Worm (Caenorhabditis elegans): ENCODE measurements around the gene T23F2.5.

The T23F2.5 gene

DNA sequence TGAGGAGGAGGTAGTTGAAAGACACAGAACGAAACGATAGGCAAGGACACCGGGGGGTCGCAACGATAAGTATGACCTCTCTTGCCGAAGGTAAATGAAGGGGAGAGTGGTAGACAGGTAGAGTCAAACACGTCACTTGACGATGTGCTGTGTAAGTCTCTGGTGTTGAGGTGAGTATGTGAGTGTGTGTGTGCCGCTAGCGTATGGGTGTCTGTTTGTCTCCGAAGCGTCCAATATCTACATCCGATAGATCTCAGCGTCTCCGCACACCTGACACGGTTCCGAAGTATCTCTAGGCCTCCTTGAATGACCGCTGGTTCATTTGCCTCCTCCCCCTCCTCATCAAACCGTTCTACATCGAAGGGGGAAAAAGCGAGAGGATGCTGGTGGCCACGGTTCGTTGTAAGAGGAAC is 41.8 kb downstream of the T23F2.5 start (continued):
- no peak for TF ChIP-seq ZK546.5 (tag; optimal IDR thresholded peaks at IDR 0.05)
- TF ChIP-seq nhr-11 (tag; optimal IDR thresholded peaks at IDR 0.05): no peak
- TF ChIP-seq C34F6.9 (tag; optimal IDR thresholded peaks at IDR 0.05): peak; percentile 62
- TF ChIP-seq sma-3 (GFP tag; optimal IDR thresholded peaks at IDR 0.05): peak; percentile 85
- no peak for TF ChIP-seq ztf-4 (tag; optimal IDR thresholded peaks at IDR 0.05)
- TF ChIP-seq crh-2 (tag; optimal IDR thresholded peaks at IDR 0.05): peak; percentile 80
- peak; percentile 10 for TF ChIP-seq Y55F3AM.14 (GFP tag; optimal IDR thresholded peaks at IDR 0.05)
- TF ChIP-seq nhr-6 (tag; optimal IDR thresholded peaks at IDR 0.05): peak; percentile 70
- no peak for TF ChIP-seq unc-62 (GFP tag; optimal IDR thresholded peaks at IDR 0.05)
- peak in 1 of 2 experiments; percentile 51 for TF ChIP-seq lsy-2 (tag; optimal IDR thresholded peaks at IDR 0.05)
- no peak for TF ChIP-seq elt-1 (tag; optimal IDR thresholded peaks at IDR 0.05)

DNA sequence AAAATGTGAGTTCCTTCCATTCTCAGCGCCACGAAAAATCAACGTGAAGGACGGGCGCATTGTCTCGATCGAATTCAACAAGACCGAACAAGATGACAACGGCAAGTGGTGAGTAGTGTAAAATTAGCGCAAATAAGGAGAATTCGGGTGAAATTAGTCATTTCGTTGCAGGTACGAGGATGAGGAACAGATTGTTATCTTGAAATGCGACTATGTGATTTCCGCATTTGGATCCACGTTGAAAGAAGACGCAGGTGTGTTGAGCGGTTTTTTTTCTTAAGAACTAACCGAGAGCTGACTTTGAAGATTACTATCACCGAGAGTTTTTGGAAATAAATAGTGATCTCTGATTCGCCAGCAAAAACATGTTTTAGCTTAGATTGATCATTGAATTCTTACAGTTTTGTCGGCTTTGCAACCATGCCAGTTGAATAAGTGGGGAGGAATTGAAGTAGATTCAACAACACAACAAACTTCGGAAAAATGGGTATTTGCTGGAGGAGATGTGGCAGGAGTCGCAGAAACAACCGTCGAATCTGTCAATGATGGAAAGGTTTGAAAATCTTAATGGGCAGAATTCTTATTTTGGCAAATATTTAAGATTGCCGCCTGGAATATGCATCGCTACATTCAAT is 46.7 kb downstream of the T23F2.5 start:
- peak; percentile 4 for TF ChIP-seq blmp-1 (tag; optimal IDR thresholded peaks at IDR 0.05; ENCODE audit: insufficient read depth)
- no peak for TF ChIP-seq ztf-1 (GFP tag; conservative IDR thresholded peaks at IDR 0.05)

DNA sequence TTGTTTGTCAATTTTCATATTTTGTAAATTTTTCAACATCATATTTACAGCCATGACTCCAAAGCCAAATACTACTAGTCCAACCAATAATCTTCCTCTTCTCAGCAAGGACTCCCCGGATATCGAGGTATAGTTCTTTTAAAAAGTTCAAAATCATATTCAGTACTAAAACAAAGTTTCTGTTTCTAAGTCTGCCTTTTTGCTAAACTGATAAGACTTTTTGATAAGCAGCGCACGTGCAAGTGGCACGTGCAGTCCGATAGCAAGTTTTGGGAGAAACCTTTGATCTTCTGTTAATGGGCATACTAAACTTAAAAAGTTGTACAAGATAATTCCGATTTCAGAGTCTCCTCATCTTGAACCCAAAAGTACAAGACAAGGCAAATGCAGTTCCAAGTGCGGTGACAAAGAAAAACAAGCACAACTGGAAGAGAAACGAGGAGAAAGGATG is 49.1 kb downstream of the T23F2.5 start, which contains the start of gene dpyd-1:
Gene dpyd-1 (plus strand): TSS at position 51 of the 451 bp plus-strand sequence.
- TF ChIP-seq sem-4 (tag; optimal IDR thresholded peaks at IDR 0.05) (no peak), crh-2 (tag; optimal IDR thresholded peaks at IDR 0.05) (peak; percentile 76), nhr-77 (tag; optimal IDR thresholded peaks at IDR 0.05) (no peak), nhr-10 (tag; optimal IDR thresholded peaks at IDR 0.05) (no peak), ztf-1 (GFP tag; conservative IDR thresholded peaks at IDR 0.05) (no peak), aly-2 (tag; optimal IDR thresholded peaks at IDR 0.05) (no peak), unc-39 (tag; optimal IDR thresholded peaks at IDR 0.05) (no peak), ztf-4 (tag; optimal IDR thresholded peaks at IDR 0.05) (no peak), nhr-6 (tag; optimal IDR thresholded peaks at IDR 0.05) (no peak), zag-1 (tag; optimal IDR thresholded peaks at IDR 0.05) (no peak), nhr-129 (tag; optimal IDR thresholded peaks at IDR 0.05) (peak; percentile 6), snpc-4 (tag; optimal IDR thresholded peaks at IDR 0.05) (no peak), nhr-23 (tag; optimal IDR thresholded peaks at IDR 0.05) (no peak), unc-62 (GFP tag; optimal IDR thresholded peaks at IDR 0.05) (no peak), F13H6.1 (tag; optimal IDR thresholded peaks at IDR 0.05) (no peak), alr-1 (tag; optimal IDR thresholded peaks at IDR 0.05) (no peak), C34F6.9 (tag; optimal IDR thresholded peaks at IDR 0.05) (no peak), lin-11 (tag; optimal IDR thresholded peaks at IDR 0.05) (no peak), blmp-1 (tag; optimal IDR thresholded peaks at IDR 0.05; ENCODE audit: insufficient read depth) (peak; percentile 35), elt-1 (tag; optimal IDR thresholded peaks at IDR 0.05) (no peak), lsy-2 (tag; optimal IDR thresholded peaks at IDR 0.05) (no peak), mdl-1 (tag; optimal IDR thresholded peaks at IDR 0.05) (peak; percentile 86 to 89), sma-9 (GFP tag; optimal IDR thresholded peaks at IDR 0.05) (peak; percentile 94), sma-9 (tag; optimal IDR thresholded peaks at IDR 0.05) (no peak), nhr-21 (tag; optimal IDR thresholded peaks at IDR 0.05) (peak; percentile 16), skn-1 (tag; optimal IDR thresholded peaks at IDR 0.05) (no peak), dmd-4 (tag; optimal IDR thresholded peaks at IDR 0.05) (no peak), nhr-11 (tag; optimal IDR thresholded peaks at IDR 0.05) (no peak), elt-3 (tag; optimal IDR thresholded peaks at IDR 0.05) (no peak), ama-1 (optimal IDR thresholded peaks at IDR 0.05) (no peak), nhr-12 (tag; optimal IDR thresholded peaks at IDR 0.05) (no peak), mbf-1 (tag; optimal IDR thresholded peaks at IDR 0.05) (no peak), nhr-237 (tag; optimal IDR thresholded peaks at IDR 0.05) (no peak), ztf-11 (tag; optimal IDR thresholded peaks at IDR 0.05) (no peak), peb-1 (tag; optimal IDR thresholded peaks at IDR 0.05) (no peak), ceh-16 (tag; optimal IDR thresholded peaks at IDR 0.05) (no peak), sma-3 (GFP tag; optimal IDR thresholded peaks at IDR 0.05) (peak; percentile 19), fos-1 (tag; optimal IDR thresholded peaks at IDR 0.05) (peak; percentile 26), ceh-82 (tag; optimal IDR thresholded peaks at IDR 0.05) (no peak), lin-39 (tag; optimal IDR thresholded peaks at IDR 0.05) (no peak), Y55F3AM.14 (GFP tag; optimal IDR thresholded peaks at IDR 0.05) (no peak), nhr-25 (tag; optimal IDR thresholded peaks at IDR 0.05) (peak; percentile 9), ZK546.5 (tag; optimal IDR thresholded peaks at IDR 0.05) (no peak), lin-13 (GFP tag; optimal IDR thresholded peaks at IDR 0.05) (no peak), unc-55 (GFP tag; optimal IDR thresholded peaks at IDR 0.05) (no peak), mab-5 (tag; optimal IDR thresholded peaks at IDR 0.05) (no peak), egl-27 (tag; optimal IDR thresholded peaks at IDR 0.05) (peak; percentile 6), R02D3.7 (tag; optimal IDR thresholded peaks at IDR 0.05) (no peak), gmeb-1 (tag; optimal IDR thresholded peaks at IDR 0.05) (peak; percentile 32)

All from whole organism, L2 larva.